Worm (Caenorhabditis elegans) whole organism, L3 larva: Measurements from ENCODE around the gene vha-9.

Source experiments
- R02D3.7 ChIP-seq: fragments of 150-350 bp; optimal IDR thresholded peaks from 2 replicates; lab custom pipeline; 2014; ENCODE audit warnings: missing biosample characterization, missing genetic modification characterization
- ceh-16 ChIP-seq: sonication (generic microtip); optimal IDR thresholded peaks from 2 replicates; lab custom pipeline; 2017; ENCODE audit warnings: missing biosample characterization, missing genetic modification characterization
- ceh-82 ChIP-seq: fragments of 150-350 bp; optimal IDR thresholded peaks from 2 replicates; lab custom pipeline; 2014; ENCODE audit warnings: missing biosample characterization, missing genetic modification characterization
- ceh-9 ChIP-seq: sonication (generic microtip); optimal IDR thresholded peaks from 2 replicates; lab custom pipeline; 2018; ENCODE audit warnings: missing biosample characterization, missing genetic modification characterization
- egl-27 ChIP-seq: sonication (generic microtip); optimal IDR thresholded peaks from 4 replicates; lab custom pipeline; 2017; ENCODE audit warnings: missing biosample characterization, missing genetic modification reagents, missing genetic modification characterization
- egl-5 ChIP-seq: fragments of 150-350 bp; optimal IDR thresholded peaks from 2 replicates; lab custom pipeline; 2017; ENCODE audit warnings: missing biosample characterization, missing genetic modification reagents, missing genetic modification characterization, inconsistent platforms
- elt-1 ChIP-seq: fragments of 150-350 bp; optimal IDR thresholded peaks from 2 replicates; lab custom pipeline; 2014; ENCODE audit warnings: missing biosample characterization, missing genetic modification characterization
- elt-3 ChIP-seq, 3 experiments: fragments of 150-350 bp in 1 of 3; sonication (generic microtip) in 2 of 3; optimal IDR thresholded peaks; 2 replicates in 2 of 3; 4 replicates in 1 of 3; lab custom pipeline; 2014 to 2017; ENCODE audit warnings: missing biosample characterization in 3 of 3, missing genetic modification characterization in 3 of 3
- eor-1 ChIP-seq, 2 experiments: fragments of 150-350 bp; optimal IDR thresholded peaks; 2 replicates each; lab custom pipeline; 2014 to 2018; ENCODE audit warnings: missing biosample characterization in 2 of 2, missing genetic modification characterization in 2 of 2
- fkh-10 ChIP-seq: sonication (generic microtip); optimal IDR thresholded peaks from 2 replicates; lab custom pipeline; 2017; ENCODE audit warnings: missing biosample characterization, missing genetic modification reagents, missing genetic modification characterization
- fkh-2 ChIP-seq: fragments of 150-350 bp; optimal IDR thresholded peaks from 2 replicates; lab custom pipeline; 2014; ENCODE audit warnings: missing biosample characterization, missing genetic modification reagents, missing genetic modification characterization
- fos-1 ChIP-seq: fragments of 150-350 bp; optimal IDR thresholded peaks from 2 replicates; lab custom pipeline; 2014; ENCODE audit warnings: missing biosample characterization, missing genetic modification characterization
- hmg-11 ChIP-seq: sonication (generic microtip); optimal IDR thresholded peaks from 2 replicates; lab custom pipeline; 2016; ENCODE audit warnings: missing genetic modification characterization, missing compliant biosample characterization
- jun-1 ChIP-seq: fragments of 150-350 bp; optimal IDR thresholded peaks from 2 replicates; lab custom pipeline; 2014; ENCODE audit warnings: missing biosample characterization, missing genetic modification reagents, missing genetic modification characterization
- lin-15B ChIP-seq: fragments of 150-350 bp; optimal IDR thresholded peaks from 2 replicates; lab custom pipeline; 2014; ENCODE audit warnings: missing biosample characterization, missing genetic modification characterization
- lsy-12 ChIP-seq: sonication (generic microtip); optimal IDR thresholded peaks from 2 replicates; lab custom pipeline; 2016; ENCODE audit warnings: mild to moderate bottlenecking, missing genetic modification characterization, missing compliant biosample characterization
- mdl-1 ChIP-seq: fragments of 150-350 bp; optimal IDR thresholded peaks from 2 replicates; lab custom pipeline; 2014; ENCODE audit warnings: missing biosample characterization, missing genetic modification characterization
- mml-1 ChIP-seq: fragments of 150-350 bp; sonication (generic microtip); optimal IDR thresholded peaks from 3 replicates; lab custom pipeline; 2014; ENCODE audit warnings: missing biosample characterization, missing genetic modification characterization
- nfya-1 ChIP-seq: sonication (generic microtip); optimal IDR thresholded peaks from 2 replicates; lab custom pipeline; 2017; ENCODE audit warnings: missing genetic modification characterization, mild to moderate bottlenecking, missing compliant biosample characterization, antibody characterized with exemption, moderate library complexity; ENCODE audit not compliant: insufficient read depth
- nhr-11 ChIP-seq: fragments of 150-350 bp; optimal IDR thresholded peaks from 2 replicates; lab custom pipeline; 2014; ENCODE audit warnings: missing biosample characterization, missing genetic modification characterization
- nhr-12 ChIP-seq: fragments of 150-350 bp; optimal IDR thresholded peaks from 2 replicates; lab custom pipeline; 2014; ENCODE audit warnings: missing biosample characterization, missing genetic modification characterization
- nhr-237 ChIP-seq: fragments of 150-350 bp; optimal IDR thresholded peaks from 2 replicates; lab custom pipeline; 2014; ENCODE audit warnings: missing biosample characterization, missing genetic modification characterization
- nhr-28 ChIP-seq: fragments of 150-350 bp; optimal IDR thresholded peaks from 2 replicates; lab custom pipeline; 2014; ENCODE audit warnings: missing biosample characterization, missing genetic modification characterization
- nhr-43 ChIP-seq: sonication (generic microtip); optimal IDR thresholded peaks from 2 replicates; lab custom pipeline; 2016; ENCODE audit warnings: mild to moderate bottlenecking, missing genetic modification characterization, missing compliant biosample characterization; ENCODE audit not compliant: poor library complexity, severe bottlenecking
- nhr-67 ChIP-seq: fragments of 150-350 bp; optimal IDR thresholded peaks from 2 replicates; lab custom pipeline; 2014; ENCODE audit warnings: missing biosample characterization, missing genetic modification characterization
- nhr-77 ChIP-seq: fragments of 150-350 bp; optimal IDR thresholded peaks from 2 replicates; lab custom pipeline; 2014; ENCODE audit warnings: missing biosample characterization, missing genetic modification characterization
- pha-4 ChIP-seq: fragments of 150-350 bp; optimal IDR thresholded peaks from 2 replicates; lab custom pipeline; 2014; ENCODE audit warnings: missing biosample characterization, missing genetic modification reagents, missing genetic modification characterization
- pqm-1 ChIP-seq: fragments of 150-350 bp; optimal IDR thresholded peaks from 2 replicates; lab custom pipeline; 2017; ENCODE audit warnings: missing biosample characterization, missing genetic modification characterization, inconsistent platforms
- snpc-4 ChIP-seq: fragments of 150-350 bp; optimal IDR thresholded peaks from 2 replicates; lab custom pipeline; 2014; ENCODE audit warnings: missing biosample characterization, missing genetic modification characterization
- tbx-2 ChIP-seq: sonication (generic microtip); optimal IDR thresholded peaks from 2 replicates; lab custom pipeline; 2016; ENCODE audit warnings: mild to moderate bottlenecking, missing genetic modification characterization, missing compliant biosample characterization
- unc-39 ChIP-seq: sonication (generic microtip); optimal IDR thresholded peaks from 4 replicates; lab custom pipeline; 2017; ENCODE audit warnings: missing biosample characterization, missing genetic modification characterization
- ztf-11 ChIP-seq: fragments of 150-350 bp; optimal IDR thresholded peaks from 2 replicates; lab custom pipeline; 2014; ENCODE audit warnings: missing biosample characterization, missing genetic modification characterization
- ztf-4 ChIP-seq: fragments of 150-350 bp; optimal IDR thresholded peaks from 2 replicates; lab custom pipeline; 2014; ENCODE audit warnings: missing biosample characterization, missing genetic modification characterization

The vha-9 gene

ce11 chrII:10345012-10345411 lies 41.5 kb upstream of the vha-9 start, which contains the start of gene pro-2:
TSS of gene pro-2 (minus strand) at chrII:10345112.
- no peak for TF ChIP-seq elt-1 (tag; lab: Kevin White, UChicago)
- TF ChIP-seq tbx-2 (tag; lab: Kevin White, UChicago): no peak
- no peak for TF ChIP-seq nhr-12 (tag; lab: Kevin White, UChicago)
- no peak for TF ChIP-seq nhr-67 (tag; lab: Kevin White, UChicago)
- TF ChIP-seq nhr-77 (tag; lab: Kevin White, UChicago): no peak
- no peak for TF ChIP-seq nfya-1 (tag; lab: Kevin White, UChicago)
- TF ChIP-seq nhr-43 (tag; lab: Kevin White, UChicago): no peak
- TF ChIP-seq R02D3.7 (tag; lab: Kevin White, UChicago): no peak
- no peak for TF ChIP-seq jun-1 (tag; lab: Kevin White, UChicago)
- TF ChIP-seq ceh-9 (tag; lab: Kevin White, UChicago): no peak
- no peak for TF ChIP-seq nhr-11 (tag; lab: Kevin White, UChicago)
- TF ChIP-seq egl-5 (tag; lab: Kevin White, UChicago): no peak
- no peak for TF ChIP-seq nhr-28 (tag; lab: Kevin White, UChicago)
- no peak for TF ChIP-seq ceh-82
- no peak for TF ChIP-seq unc-39
- no peak for TF ChIP-seq pqm-1
- TF ChIP-seq elt-3 (tag; optimal IDR thresholded peaks at IDR 0.05; lab: Kevin White, UChicago): no peak

- TF ChIP-seq ztf-11 (tag; lab: Kevin White, UChicago) (no peak), nfya-1 (tag; lab: Kevin White, UChicago) (no peak), eor-1 (tag; optimal IDR thresholded peaks at IDR 0.05; lab: Kevin White, UChicago) (no peak), pha-4 (tag; lab: Kevin White, UChicago) (no peak), lin-15B (tag; lab: Kevin White, UChicago) (no peak), egl-5 (tag; lab: Kevin White, UChicago) (no peak), nhr-12 (tag; lab: Kevin White, UChicago) (no peak), tbx-2 (tag; lab: Kevin White, UChicago) (no peak), mml-1 (no peak), fos-1 (tag; lab: Kevin White, UChicago) (no peak), hmg-11 (tag; lab: Kevin White, UChicago) (no peak), snpc-4 (tag; lab: Kevin White, UChicago) (no peak), nhr-237 (no peak), unc-39 (no peak)
These were observed 26.2 kb upstream of the vha-9 start for ce11 chrII:10329754-10330153.

- TF ChIP-seq pqm-1: no peak
- no peak for TF ChIP-seq nhr-67 (tag; lab: Kevin White, UChicago)
- TF ChIP-seq fkh-10 (GFP tag; lab: Kevin White, UChicago): no peak
- no peak for TF ChIP-seq mdl-1 (tag; lab: Kevin White, UChicago)
- no peak for TF ChIP-seq jun-1 (tag; lab: Kevin White, UChicago)
- TF ChIP-seq hmg-11 (tag; lab: Kevin White, UChicago): no peak
- no peak for TF ChIP-seq snpc-4 (tag; lab: Kevin White, UChicago)
- TF ChIP-seq ztf-4: no peak
- no peak for TF ChIP-seq lsy-12 (tag; lab: Kevin White, UChicago)
- TF ChIP-seq elt-1 (tag; lab: Kevin White, UChicago): no peak
- no peak for TF ChIP-seq fkh-2 (tag; lab: Kevin White, UChicago)
- no peak for TF ChIP-seq tbx-2 (tag; lab: Kevin White, UChicago)
- TF ChIP-seq nhr-77 (tag; lab: Kevin White, UChicago): no peak
- no peak for TF ChIP-seq egl-27 (tag; lab: Kevin White, UChicago)
- no peak for TF ChIP-seq ceh-16 (tag; lab: Kevin White, UChicago)
- TF ChIP-seq, all 47 proteins: peak for 0
These were observed 22.2 kb upstream of the vha-9 start, which contains the start of gene appg-1 for ce11 chrII:10325615-10326232. TSS of gene appg-1 (plus strand) at chrII:10326041.

- TF ChIP-seq elt-1 (tag; lab: Kevin White, UChicago) (no peak), nhr-12 (tag; lab: Kevin White, UChicago) (no peak), lin-15B (tag; lab: Kevin White, UChicago) (no peak), egl-27 (tag; lab: Kevin White, UChicago) (no peak), hmg-11 (tag; lab: Kevin White, UChicago) (no peak)
These were observed 17.9 kb upstream of the vha-9 start, which contains the start of gene idpp-4 for ce11 chrII:10321410-10321809. TSS of gene idpp-4 (plus strand) at chrII:10321460.
